Worm (Caenorhabditis elegans): ENCODE data around the gene grl-19.

DNA sequence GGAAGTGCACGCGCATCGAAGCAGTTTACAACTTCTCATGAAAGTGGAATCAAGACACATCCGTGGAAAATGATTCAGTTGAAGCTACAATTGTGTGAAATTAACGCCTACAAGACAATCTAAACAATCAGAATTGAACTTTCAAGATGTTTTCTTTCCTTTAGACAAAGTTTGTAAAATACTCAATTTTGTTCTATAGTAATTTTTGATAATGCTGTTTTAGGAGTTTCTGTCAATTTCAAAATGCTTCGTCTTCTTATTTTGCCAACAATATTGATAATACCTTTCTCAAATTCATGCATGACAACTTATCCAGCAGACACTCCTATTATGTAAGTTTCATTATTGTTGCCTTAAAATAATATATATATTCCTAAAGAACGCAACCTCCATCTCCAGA is 16.8 kb upstream of the grl-19 start, which contains the start of gene T21D12.11:
- TF ChIP-seq egl-27 (tag; optimal IDR thresholded peaks at IDR 0.05): no peak
- TF ChIP-seq snpc-4 (tag; optimal IDR thresholded peaks at IDR 0.05): no peak
- TF ChIP-seq nhr-25 (tag; optimal IDR thresholded peaks at IDR 0.05): no peak
- no peak for TF ChIP-seq sea-2 (GFP tag; optimal IDR thresholded peaks at IDR 0.05)
- TF ChIP-seq lin-15B (tag; optimal IDR thresholded peaks at IDR 0.05): no peak
- no peak for TF ChIP-seq fos-1 (tag; optimal IDR thresholded peaks at IDR 0.05)
